Worm (Caenorhabditis elegans): ENCODE results near the gene T05C12.9.

DNA sequence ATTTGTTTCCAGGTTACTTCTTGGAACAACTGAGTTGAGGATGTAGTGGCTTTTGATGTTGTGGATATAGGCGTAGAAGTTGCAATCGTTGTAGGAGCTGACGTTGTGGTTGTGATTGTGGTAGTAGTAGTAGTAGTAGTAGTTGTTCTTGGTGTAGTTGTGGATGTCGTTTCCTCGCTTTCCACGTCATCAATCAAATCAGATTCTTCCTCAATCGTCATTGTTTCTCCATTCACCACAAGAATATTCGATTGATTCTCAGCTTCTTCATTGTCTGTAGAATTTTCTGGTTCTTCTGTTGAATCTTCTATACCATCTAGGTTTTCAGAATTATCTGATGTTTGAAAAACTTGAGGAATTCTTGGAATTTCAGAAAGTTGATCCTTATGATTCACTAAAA lies 14.4 kb downstream of the T05C12.9 start:
- TF ChIP-seq dve-1 (tag; optimal IDR thresholded peaks at IDR 0.05; ENCODE audit: insufficient read depth) (no peak), ces-1 (GFP tag; optimal IDR thresholded peaks at IDR 0.05) (no peak), ceh-82 (tag; optimal IDR thresholded peaks at IDR 0.05) (no peak), D1046.2 (GFP tag; IDR thresholded peaks at IDR 0.05) (no peak), hif-1 (tag; optimal IDR thresholded peaks at IDR 0.05) (no peak), nhr-48 (tag; optimal IDR thresholded peaks at IDR 0.05) (no peak), snpc-4 (tag; optimal IDR thresholded peaks at IDR 0.05) (no peak), zfp-3 (GFP tag; conservative IDR thresholded peaks at IDR 0.05) (no peak), F26F4.8 (GFP tag; conservative IDR thresholded peaks at IDR 0.05) (no peak), lin-15B (tag; optimal IDR thresholded peaks at IDR 0.05) (no peak), arid-1 (GFP tag; conservative IDR thresholded peaks at IDR 0.05) (no peak), nhr-25 (tag; optimal IDR thresholded peaks at IDR 0.05; ENCODE audit: borderline replicate concordance, insufficient read depth) (no peak)
